Fruit fly (Drosophila melanogaster) whole organism, embryonic: ENCODE data around the gene CG43338.
A peak's percentile ranks its signal among the peaks of the same experiment; 100 is the strongest.

Experiments used
- Ada2b ChIP-seq: fragments of 200-800 bp; sonication (Bioruptor generic); IDR thresholded peaks from 2 replicates; pipeline ENCODE4 v1.3.6; 2022; ENCODE audit warnings: missing biosample characterization, missing genetic modification characterization
- Adf1 ChIP-seq: fragments of 200-800 bp; sonication (Bioruptor generic); IDR thresholded peaks from 2 replicates; pipeline ENCODE4 v1.3.6; 2022; ENCODE audit warnings: missing biosample characterization, missing genetic modification characterization
- CG10366 ChIP-seq: fragments of 200-800 bp; sonication (Bioruptor generic); IDR thresholded peaks from 2 replicates; pipeline ENCODE4 v1.3.6; 2022; ENCODE audit warnings: missing biosample characterization, missing genetic modification characterization
- CG12155 ChIP-seq: fragments of 200-800 bp; sonication (Bioruptor generic); optimal IDR thresholded peaks from 3 replicates; lab custom pipeline; 2016; ENCODE audit warnings: missing biosample characterization, missing genetic modification characterization
- CG12659 ChIP-seq: fragments of 200-800 bp; sonication (Bioruptor generic); optimal IDR thresholded peaks from 3 replicates; lab custom pipeline; 2017; ENCODE audit warnings: mild to moderate bottlenecking, missing biosample characterization, missing genetic modification reagents, missing genetic modification characterization
- CG12942 ChIP-seq: fragments of 200-800 bp; sonication (Bioruptor generic); optimal IDR thresholded peaks from 3 replicates; lab custom pipeline; 2016; ENCODE audit warnings: missing biosample characterization, missing genetic modification characterization
- CG14441 ChIP-seq: fragments of 200-800 bp; sonication (Bioruptor generic); IDR thresholded peaks from 2 replicates; pipeline ENCODE4 v1.3.6; 2022; ENCODE audit warnings: missing biosample characterization, missing genetic modification characterization
- CG15073 ChIP-seq: fragments of 200-800 bp; sonication (Bioruptor generic); optimal IDR thresholded peaks from 2 replicates; lab custom pipeline; 2016; ENCODE audit warnings: missing biosample characterization, missing genetic modification characterization
- CG1603 ChIP-seq: fragments of 200-800 bp; sonication (Bioruptor generic); optimal IDR thresholded peaks from 2 replicates; lab custom pipeline; 2019; ENCODE audit warnings: missing biosample characterization, mild to moderate bottlenecking, missing genetic modification characterization, moderate library complexity
- CG1647 ChIP-seq: fragments of 200-800 bp; sonication (Bioruptor generic); optimal IDR thresholded peaks from 3 replicates; lab custom pipeline; 2016; ENCODE audit warnings: missing biosample characterization, missing genetic modification characterization
- CG17361 ChIP-seq: fragments of 200-800 bp; sonication (Bioruptor generic); IDR thresholded peaks from 3 replicates; pipeline ENCODE4 v1.3.6; 2022; ENCODE audit warnings: missing biosample characterization, missing genetic modification characterization
- CG17912 ChIP-seq: fragments of 200-800 bp; sonication (Bioruptor generic); optimal IDR thresholded peaks from 2 replicates; lab custom pipeline; 2018; ENCODE audit warnings: missing biosample characterization, mild to moderate bottlenecking, missing genetic modification characterization
- CG2712 ChIP-seq: fragments of 200-800 bp; optimal IDR thresholded peaks from 3 replicates; lab custom pipeline; 2019; ENCODE audit warnings: missing biosample characterization, mild to moderate bottlenecking, missing genetic modification characterization, moderate library complexity
- CG32532 ChIP-seq: fragments of 200-800 bp; sonication (Bioruptor generic); IDR thresholded peaks from 2 replicates; pipeline ENCODE4 v1.3.6; 2022; ENCODE audit warnings: missing biosample characterization, missing genetic modification characterization
- CG3281 ChIP-seq: fragments of 200-800 bp; sonication (Bioruptor generic); optimal IDR thresholded peaks from 3 replicates; lab custom pipeline; 2017; ENCODE audit warnings: missing biosample characterization, mild to moderate bottlenecking, missing genetic modification characterization
- CG4707 ChIP-seq: fragments of 200-800 bp; sonication (Bioruptor generic); optimal IDR thresholded peaks from 2 replicates; lab custom pipeline; 2018; ENCODE audit warnings: missing biosample characterization, mild to moderate bottlenecking, missing genetic modification characterization, moderate library complexity
- CG7839 ChIP-seq: fragments of 200-800 bp; sonication (Bioruptor generic); optimal IDR thresholded peaks from 3 replicates; lab custom pipeline; 2018; ENCODE audit warnings: missing biosample characterization, mild to moderate bottlenecking, missing genetic modification characterization, moderate library complexity
- CG7987 ChIP-seq: fragments of 200-800 bp; sonication (Bioruptor generic); optimal IDR thresholded peaks from 2 replicates; lab custom pipeline; 2018; ENCODE audit warnings: missing biosample characterization, mild to moderate bottlenecking, missing genetic modification characterization, moderate library complexity
- Chrac-16 ChIP-seq: fragments of 200-800 bp; sonication (Bioruptor generic); optimal IDR thresholded peaks from 3 replicates; lab custom pipeline; 2016; ENCODE audit warnings: missing biosample characterization, missing genetic modification characterization
- Dad ChIP-seq: fragments of 200-800 bp; sonication (Bioruptor generic); optimal IDR thresholded peaks from 3 replicates; lab custom pipeline; 2016; ENCODE audit warnings: missing biosample characterization, missing genetic modification characterization
- E2f2 ChIP-seq: fragments of 200-800 bp; sonication (Bioruptor generic); IDR thresholded peaks from 2 replicates; pipeline ENCODE4 v1.3.6; 2022; ENCODE audit warnings: missing biosample characterization, missing genetic modification characterization
- ERR ChIP-seq: fragments of 200-800 bp; sonication (Bioruptor generic); optimal IDR thresholded peaks from 2 replicates; lab custom pipeline; 2016; ENCODE audit warnings: missing biosample characterization, missing genetic modification characterization
- Fer3 ChIP-seq: fragments of 200-800 bp; sonication (Bioruptor generic); optimal IDR thresholded peaks from 2 replicates; lab custom pipeline; 2018; ENCODE audit warnings: missing biosample characterization, mild to moderate bottlenecking, missing genetic modification characterization, moderate library complexity
- HmgZ ChIP-seq: fragments of 200-800 bp; sonication (Bioruptor generic); optimal IDR thresholded peaks from 2 replicates; lab custom pipeline; 2018; ENCODE audit warnings: missing biosample characterization, mild to moderate bottlenecking, missing genetic modification characterization
- Hmr ChIP-seq: fragments of 200-800 bp; sonication (Bioruptor generic); optimal IDR thresholded peaks from 3 replicates; lab custom pipeline; 2017; ENCODE audit warnings: mild to moderate bottlenecking, missing biosample characterization, missing genetic modification reagents, missing genetic modification characterization
- Hr3 ChIP-seq: fragments of 200-800 bp; sonication (Bioruptor generic); optimal IDR thresholded peaks from 3 replicates; lab custom pipeline; 2016; ENCODE audit warnings: missing biosample characterization, missing genetic modification characterization
- Lpt ChIP-seq: fragments of >200 bp; optimal IDR thresholded peaks from 2 replicates; lab custom pipeline; 2018; ENCODE audit warnings: missing biosample characterization, missing genetic modification characterization
- Max ChIP-seq: fragments of 200-800 bp; sonication (Bioruptor generic); optimal IDR thresholded peaks from 2 replicates; lab custom pipeline; 2016; ENCODE audit warnings: missing biosample characterization, mild to moderate bottlenecking, missing genetic modification characterization
- Nf-YA ChIP-seq: fragments of 200-800 bp; sonication (Bioruptor generic); IDR thresholded peaks from 2 replicates; pipeline ENCODE4 v1.3.6; 2022; ENCODE audit warnings: missing biosample characterization, missing genetic modification characterization
- NfI ChIP-seq: fragments of 200-800 bp; sonication (Bioruptor generic); optimal IDR thresholded peaks from 3 replicates; lab custom pipeline; 2018; ENCODE audit warnings: missing biosample characterization, mild to moderate bottlenecking, missing genetic modification characterization, moderate library complexity
- PHDP ChIP-seq: fragments of 200-800 bp; sonication (Bioruptor generic); optimal IDR thresholded peaks from 3 replicates; lab custom pipeline; 2018; ENCODE audit warnings: missing biosample characterization, mild to moderate bottlenecking, missing genetic modification characterization, moderate library complexity
- Rfx ChIP-seq: fragments of 200-800 bp; sonication (Bioruptor generic); IDR thresholded peaks from 2 replicates; pipeline ENCODE4 v1.3.6; 2022; ENCODE audit warnings: missing biosample characterization, missing genetic modification characterization
- Sin3A ChIP-seq: fragments of >200 bp; optimal IDR thresholded peaks from 2 replicates; lab custom pipeline; 2018
- Xbp1 ChIP-seq: fragments of 200-800 bp; sonication (Bioruptor generic); optimal IDR thresholded peaks from 3 replicates; lab custom pipeline; 2016; ENCODE audit warnings: missing biosample characterization, mild to moderate bottlenecking, missing genetic modification characterization
- al ChIP-seq: fragments of 200-800 bp; sonication (Bioruptor generic); IDR thresholded peaks from 2 replicates; pipeline ENCODE4 v1.3.6; 2022; ENCODE audit warnings: missing biosample characterization, missing genetic modification characterization
- az2 ChIP-seq: fragments of 200-800 bp; sonication (Bioruptor generic); optimal IDR thresholded peaks from 3 replicates; lab custom pipeline; 2016; ENCODE audit warnings: missing biosample characterization, missing genetic modification characterization
- chinmo ChIP-seq: fragments of 200-800 bp; sonication (Bioruptor generic); IDR thresholded peaks from 4 replicates; pipeline ENCODE4 v1.3.6; 2022; ENCODE audit warnings: missing biosample characterization, missing genetic modification characterization; ENCODE audit not compliant: partially characterized antibody
- dpn ChIP-seq, 2 experiments: fragments of 200-800 bp; sonication (Bioruptor generic); optimal IDR thresholded peaks; 3 replicates each; lab custom pipeline; 2016; ENCODE audit warnings: missing biosample characterization in 2 of 2, missing genetic modification characterization in 2 of 2
- fd102C ChIP-seq: fragments of 200-800 bp; sonication (Bioruptor generic); optimal IDR thresholded peaks from 2 replicates; lab custom pipeline; 2018; ENCODE audit warnings: missing biosample characterization, mild to moderate bottlenecking, missing genetic modification characterization, moderate library complexity
- fd96Cb ChIP-seq: fragments of 200-800 bp; sonication (Bioruptor generic); optimal IDR thresholded peaks from 2 replicates; lab custom pipeline; 2018; ENCODE audit warnings: missing biosample characterization, mild to moderate bottlenecking, missing genetic modification characterization, moderate library complexity
- hkb ChIP-seq, 2 experiments: fragments of 200-800 bp in 1 of 2; fragments of >200 bp in 1 of 2; sonication (Bioruptor generic) in 1 of 2; IDR thresholded peaks in 1 of 2; optimal IDR thresholded peaks in 1 of 2; 2 replicates each; pipeline versions ENCODE4 v1.3.6 to Lab custom; 2017 to 2022; ENCODE audit warnings: missing biosample characterization in 1 of 2, missing genetic modification characterization in 1 of 2
- pan ChIP-seq, 4 experiments: fragments of >200 bp in 3 of 4; fragments of 200-800 bp in 1 of 4; sonication (Bioruptor generic) in 1 of 4; optimal IDR thresholded peaks in 3 of 4; IDR thresholded peaks in 1 of 4; 2 replicates each; pipeline versions ENCODE4 v1.3.6 to Lab custom; 2017 to 2022; ENCODE audit warnings: missing biosample characterization in 2 of 4, missing genetic modification characterization in 2 of 4, mixed read lengths in 1 of 4
- prd ChIP-seq, 3 experiments: fragments of >200 bp in 2 of 3; fragments of 200-800 bp in 1 of 3; sonication (Bioruptor generic) in 1 of 3; optimal IDR thresholded peaks in 2 of 3; IDR thresholded peaks in 1 of 3; 2 replicates in 2 of 3; 3 replicates in 1 of 3; pipeline versions ENCODE4 v1.3.6 to Lab custom; 2017 to 2022; ENCODE audit warnings: missing biosample characterization in 1 of 3, missing genetic modification characterization in 1 of 3
- sqz ChIP-seq: fragments of 200-800 bp; sonication (Bioruptor generic); optimal IDR thresholded peaks from 3 replicates; lab custom pipeline; 2018; ENCODE audit warnings: missing biosample characterization, mild to moderate bottlenecking, missing genetic modification characterization
- tx ChIP-seq: fragments of 200-800 bp; sonication (Bioruptor generic); optimal IDR thresholded peaks from 2 replicates; lab custom pipeline; 2016; ENCODE audit warnings: missing biosample characterization, missing genetic modification characterization
- unc-4 ChIP-seq: fragments of 200-800 bp; sonication (Bioruptor generic); IDR thresholded peaks from 2 replicates; pipeline ENCODE4 v1.3.6; 2022; ENCODE audit warnings: missing biosample characterization, missing genetic modification characterization; ENCODE audit not compliant: partially characterized antibody
- vfl ChIP-seq: fragments of 200-800 bp; sonication (Bioruptor generic); optimal IDR thresholded peaks from 2 replicates; lab custom pipeline; 2016; ENCODE audit warnings: missing biosample characterization, missing genetic modification characterization
- vvl ChIP-seq: fragments of 200-800 bp; sonication (Bioruptor generic); IDR thresholded peaks from 2 replicates; pipeline ENCODE4 v1.3.6; 2022; ENCODE audit warnings: missing biosample characterization, missing genetic modification characterization
- wek ChIP-seq: fragments of 200-800 bp; sonication (Bioruptor generic); optimal IDR thresholded peaks from 3 replicates; lab custom pipeline; 2018; ENCODE audit warnings: missing biosample characterization, mild to moderate bottlenecking, missing genetic modification characterization, moderate library complexity

Gene CG43338

DNA sequence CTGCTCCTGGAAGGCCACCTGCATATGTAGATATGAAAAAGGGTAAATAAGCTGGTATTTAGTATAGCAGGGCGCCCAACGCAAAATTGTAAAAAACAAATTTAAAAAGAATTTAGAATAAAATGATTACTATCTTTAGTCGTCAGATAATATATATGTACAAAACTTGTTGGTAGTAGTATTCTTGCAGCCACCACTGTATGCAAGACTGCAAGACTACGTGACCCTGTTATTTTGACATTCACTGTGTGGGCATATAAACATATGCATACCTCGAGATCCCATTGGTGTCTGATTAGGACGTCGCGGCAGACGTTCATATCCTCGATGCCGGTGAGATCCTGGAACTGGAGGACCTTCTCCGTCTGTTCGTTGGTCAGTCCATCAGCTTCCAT is 36.8 kb upstream of the CG43338 start (continued):
- TF ChIP-seq chinmo: peak; percentile 89; the same call in 1 of the 4 replicates
- TF ChIP-seq CG4707: no peak
- TF ChIP-seq Hmr (GFP tag; lab: Kevin White, UChicago): peak; percentile 41
- TF ChIP-seq wek (GFP tag; lab: Kevin White, UChicago): peak; percentile 30
- TF ChIP-seq fd102C (GFP tag; lab: Kevin White, UChicago): no peak
- TF ChIP-seq Max (GFP tag; lab: Kevin White, UChicago): peak; percentile 38
- TF ChIP-seq az2 (GFP tag; lab: Kevin White, UChicago): peak; percentile 40
- TF ChIP-seq dpn (GFP tag; optimal IDR thresholded peaks at IDR 0.05; lab: Kevin White, UChicago): peak; percentile 36 to 46
- TF ChIP-seq Lpt (GFP tag; lab: Kevin White, UChicago): no peak
- TF ChIP-seq CG2712 (tag; lab: Kevin White, UChicago): peak; percentile 4
- no peak for TF ChIP-seq HmgZ (tag; lab: Kevin White, UChicago)
- no peak for TF ChIP-seq fd96Cb (tag; lab: Kevin White, UChicago)
- TF ChIP-seq CG15073 (GFP tag; lab: Kevin White, UChicago): peak; percentile 100
- TF ChIP-seq Hr3 (GFP tag; lab: Kevin White, UChicago): peak; percentile 23
- peak; percentile 39 for TF ChIP-seq PHDP (tag; lab: Kevin White, UChicago)
- peak; percentile 28 for TF ChIP-seq Fer3 (tag; lab: Kevin White, UChicago)
- TF ChIP-seq Rfx (GFP tag; lab: Robert Waterston, UW): peak; percentile 56; the same call in 1 of the 2 replicates
- TF ChIP-seq unc-4 (GFP tag; lab: Robert Waterston, UW): no peak; the same call in 1 of the 2 replicates
- peak; percentile 7 for TF ChIP-seq CG12155
- TF ChIP-seq CG7987 (GFP tag; lab: Kevin White, UChicago): no peak
- no peak for TF ChIP-seq al (GFP tag; lab: Robert Waterston, UW)
- TF ChIP-seq Xbp1: peak; percentile 12
- no peak for TF ChIP-seq pan (optimal IDR thresholded peaks at IDR 0.05; lab: Kevin White, UChicago)
- TF ChIP-seq pan (GFP tag; optimal IDR thresholded peaks at IDR 0.05 in 1 of 2, IDR thresholded peaks at IDR 0.05 in 1 of 2): peak in 1 of 2 experiments; percentile 41
- peak; percentile 42; the same call in 1 of the 2 replicates for TF ChIP-seq CG14441 (GFP tag; lab: Robert Waterston, UW)
- no peak for TF ChIP-seq Nf-YA (GFP tag; lab: Robert Waterston, UW)
- TF ChIP-seq prd (optimal IDR thresholded peaks at IDR 0.05; lab: Kevin White, UChicago): no peak
- TF ChIP-seq prd (GFP tag; IDR thresholded peaks at IDR 0.05; lab: Robert Waterston, UW): 0 out of 3 replicates have a peak, but pooled peaks have one; percentile 36
- peak; percentile 16 for TF ChIP-seq vfl (GFP tag; lab: Kevin White, UChicago)
- peak; percentile 19 for TF ChIP-seq CG7839 (tag; lab: Kevin White, UChicago)
- peak; percentile 18 for TF ChIP-seq NfI (GFP tag; lab: Kevin White, UChicago)
- TF ChIP-seq tx (GFP tag; lab: Kevin White, UChicago): no peak
- peak; percentile 15 for TF ChIP-seq CG1647 (GFP tag; lab: Kevin White, UChicago)
- peak; percentile 32 for TF ChIP-seq CG10366 (GFP tag; lab: Robert Waterston, UW)
- peak; percentile 8; the same call in 1 of the 2 replicates for TF ChIP-seq E2f2 (GFP tag; lab: Robert Waterston, UW)
- no peak for TF ChIP-seq Dad
- TF ChIP-seq CG17361 (GFP tag; lab: Robert Waterston, UW): no peak
- TF ChIP-seq Sin3A (lab: Kevin White, UChicago): no peak
- no peak for TF ChIP-seq CG17912 (GFP tag; lab: Kevin White, UChicago)
- TF ChIP-seq Adf1 (GFP tag; lab: Robert Waterston, UW): no peak
- TF ChIP-seq vvl: peak; percentile 59
- peak; percentile 34; the same call in 1 of the 2 replicates for TF ChIP-seq Ada2b
- TF ChIP-seq CG32532: peak; percentile 67
- peak; percentile 10 for TF ChIP-seq CG1603 (tag; lab: Kevin White, UChicago)
- TF ChIP-seq sqz (GFP tag; lab: Kevin White, UChicago): no peak
- peak; percentile 30 for TF ChIP-seq CG3281 (GFP tag; lab: Kevin White, UChicago)
- no peak for TF ChIP-seq CG12942 (GFP tag; lab: Kevin White, UChicago)
- no peak for TF ChIP-seq CG12659 (GFP tag; lab: Kevin White, UChicago)
- TF ChIP-seq ERR (GFP tag; lab: Kevin White, UChicago): no peak
- peak; percentile 10 for TF ChIP-seq Chrac-16 (GFP tag; lab: Kevin White, UChicago)
- no peak for TF ChIP-seq hkb (optimal IDR thresholded peaks at IDR 0.05; lab: Kevin White, UChicago)
- peak; percentile 45; the same call in 1 of the 2 replicates for TF ChIP-seq hkb (GFP tag; IDR thresholded peaks at IDR 0.05; lab: Robert Waterston, UW)
